Worm (Caenorhabditis elegans): ENCODE data around the gene hint-3.

- no peak for TF ChIP-seq unc-62 (GFP tag; optimal IDR thresholded peaks at IDR 0.05)
- TF ChIP-seq skn-1 (tag; optimal IDR thresholded peaks at IDR 0.05): no peak
- TF ChIP-seq pha-4 (tag; optimal IDR thresholded peaks at IDR 0.05): no peak
- TF ChIP-seq eor-1 (tag; optimal IDR thresholded peaks at IDR 0.05): no peak
- no peak for TF ChIP-seq ztf-11 (tag; optimal IDR thresholded peaks at IDR 0.05)
- no peak for TF ChIP-seq snpc-4 (tag; optimal IDR thresholded peaks at IDR 0.05)
- TF ChIP-seq elt-2 (tag; optimal IDR thresholded peaks at IDR 0.05): no peak
- no peak for TF ChIP-seq nhr-28 (tag; optimal IDR thresholded peaks at IDR 0.05)
- no peak for TF ChIP-seq elt-3 (tag; optimal IDR thresholded peaks at IDR 0.05)
- no peak for TF ChIP-seq ama-1 (optimal IDR thresholded peaks at IDR 0.05)
- no peak for TF ChIP-seq R02D3.7 (tag; optimal IDR thresholded peaks at IDR 0.05)
- no peak for TF ChIP-seq fkh-10 (GFP tag; optimal IDR thresholded peaks at IDR 0.05)
- no peak for TF ChIP-seq lin-39 (tag; optimal IDR thresholded peaks at IDR 0.05)
- TF ChIP-seq nhr-12 (tag; optimal IDR thresholded peaks at IDR 0.05): no peak
Observed at ce11 chrV:7742485-7742959, 17.8 kb upstream of the hint-3 start, which contains the start of gene fbxl-5.
